Worm (Caenorhabditis elegans) whole organism, L1 larva: ENCODE data around the gene F35D2.1.

ENCODE experiments used
- C34B4.2 ChIP-seq: sonication (generic microtip); optimal IDR thresholded peaks from 2 replicates; lab custom pipeline; 2017; ENCODE audit warnings: mild to moderate bottlenecking, missing genetic modification characterization, missing compliant biosample characterization
- Y116A8C.19 ChIP-seq: sonication (generic microtip); optimal IDR thresholded peaks from 2 replicates; lab custom pipeline; 2016; ENCODE audit warnings: missing compliant biosample characterization, missing genetic modification characterization, borderline replicate concordance
- aha-1 ChIP-seq: fragments of 150-350 bp; optimal IDR thresholded peaks from 2 replicates; lab custom pipeline; 2014; ENCODE audit warnings: missing biosample characterization, missing genetic modification characterization
- blmp-1 ChIP-seq: fragments of 150-350 bp; optimal IDR thresholded peaks from 2 replicates; lab custom pipeline; 2014; ENCODE audit warnings: missing biosample characterization, missing genetic modification characterization
- ceh-8 ChIP-seq: fragments of 200-800 bp; sonication (Bioruptor generic); optimal IDR thresholded peaks from 2 replicates; lab custom pipeline; 2018; ENCODE audit warnings: mild to moderate bottlenecking, missing genetic modification characterization, moderate library complexity, missing compliant biosample characterization
- ceh-88 ChIP-seq: fragments of 200-800 bp; sonication (Bioruptor generic); IDR thresholded peaks from 2 replicates; pipeline ENCODE4 v1.3.6; 2022; ENCODE audit warnings: missing genetic modification characterization, missing compliant biosample characterization
- ceh-90 ChIP-seq: sonication (generic microtip); optimal IDR thresholded peaks from 2 replicates; lab custom pipeline; 2016; ENCODE audit warnings: missing genetic modification characterization, missing compliant biosample characterization
- dpl-1 ChIP-seq, 3 experiments: fragments of 150-350 bp in 2 of 3; sonication (generic microtip) in 1 of 3; optimal IDR thresholded peaks; 2 replicates each; lab custom pipeline; 2014 to 2017; ENCODE audit warnings: missing biosample characterization in 3 of 3, missing genetic modification characterization in 3 of 3, missing genetic modification reagents in 3 of 3
- efl-1 ChIP-seq, 4 experiments: fragments of 150-350 bp; optimal IDR thresholded peaks in 3 of 4; peaks in 1 of 4; 1 replicate in 1 of 4; 2 replicates in 3 of 4; lab custom pipeline; 2014; ENCODE audit warnings: missing biosample characterization in 2 of 4, missing genetic modification characterization in 2 of 4, missing genetic modification reagents in 2 of 4
- egl-27 ChIP-seq, 2 experiments: fragments of 150-350 bp in 1 of 2; sonication (generic microtip); optimal IDR thresholded peaks; 3 replicates each; lab custom pipeline; 2017 to 2018; ENCODE audit warnings: missing biosample characterization in 2 of 2, missing genetic modification characterization in 2 of 2, missing genetic modification reagents in 2 of 2
- ets-5 ChIP-seq: fragments of 200-800 bp; sonication (Bioruptor generic); IDR thresholded peaks from 2 replicates; pipeline ENCODE4 v1.3.6; 2022; ENCODE audit warnings: missing genetic modification characterization, missing compliant biosample characterization
- fkh-10 ChIP-seq: sonication (generic microtip); optimal IDR thresholded peaks from 2 replicates; lab custom pipeline; 2017; ENCODE audit warnings: missing biosample characterization, missing genetic modification reagents, missing genetic modification characterization
- fkh-8 ChIP-seq: sonication (generic microtip); optimal IDR thresholded peaks from 2 replicates; lab custom pipeline; 2016; ENCODE audit warnings: mild to moderate bottlenecking, missing genetic modification characterization, missing compliant biosample characterization
- fos-1 ChIP-seq: fragments of 150-350 bp; optimal IDR thresholded peaks from 2 replicates; lab custom pipeline; 2014; ENCODE audit warnings: missing biosample characterization, missing genetic modification characterization
- jun-1 ChIP-seq: fragments of 150-350 bp; optimal IDR thresholded peaks from 2 replicates; lab custom pipeline; 2014; ENCODE audit warnings: missing biosample characterization, missing genetic modification reagents, missing genetic modification characterization
- lin-14 ChIP-seq: fragments of 200-800 bp; sonication (Bioruptor generic); optimal IDR thresholded peaks from 2 replicates; lab custom pipeline; 2018; ENCODE audit warnings: mild to moderate bottlenecking, missing genetic modification characterization, moderate library complexity, missing compliant biosample characterization
- lin-35 ChIP-seq, 2 experiments: fragments of 150-350 bp; optimal IDR thresholded peaks; 2 replicates each; lab custom pipeline; 2014; ENCODE audit warnings: missing biosample characterization in 2 of 2, missing genetic modification characterization in 2 of 2, missing genetic modification reagents in 2 of 2
- lir-3 ChIP-seq: sonication (generic microtip); optimal IDR thresholded peaks from 2 replicates; lab custom pipeline; 2016; ENCODE audit warnings: mild to moderate bottlenecking, missing genetic modification characterization, moderate library complexity, missing compliant biosample characterization; ENCODE audit not compliant: poor library complexity
- lsy-2 ChIP-seq, 2 experiments: fragments of 150-350 bp; optimal IDR thresholded peaks; 2 replicates each; lab custom pipeline; 2014; ENCODE audit warnings: missing biosample characterization in 2 of 2, missing genetic modification characterization in 2 of 2
- mdl-1 ChIP-seq, 2 experiments: fragments of 150-350 bp; optimal IDR thresholded peaks; 2 replicates each; lab custom pipeline; 2014 to 2017; ENCODE audit warnings: missing biosample characterization in 2 of 2, missing genetic modification characterization in 2 of 2, inconsistent platforms in 1 of 2
- nhr-11 ChIP-seq: fragments of 150-350 bp; optimal IDR thresholded peaks from 2 replicates; lab custom pipeline; 2014; ENCODE audit warnings: missing biosample characterization, missing genetic modification characterization
- nhr-12 ChIP-seq: sonication (generic microtip); optimal IDR thresholded peaks from 2 replicates; lab custom pipeline; 2017; ENCODE audit warnings: missing biosample characterization, missing genetic modification characterization
- nhr-19 ChIP-seq: fragments of 200-800 bp; sonication (Bioruptor generic); conservative IDR thresholded peaks from 2 replicates; pipeline ENCODE4 v1.3.6; 2022; ENCODE audit warnings: missing genetic modification characterization, missing compliant biosample characterization
- nhr-28 ChIP-seq: fragments of 150-350 bp; optimal IDR thresholded peaks from 2 replicates; lab custom pipeline; 2014; ENCODE audit warnings: missing biosample characterization, missing genetic modification characterization
- nhr-47 ChIP-seq: sonication (generic microtip); optimal IDR thresholded peaks from 2 replicates; lab custom pipeline; 2016; ENCODE audit warnings: mild to moderate bottlenecking, missing genetic modification characterization, moderate library complexity, missing compliant biosample characterization
- pax-3 ChIP-seq: fragments of 200-800 bp; sonication (Bioruptor generic); optimal IDR thresholded peaks from 2 replicates; lab custom pipeline; 2018; ENCODE audit warnings: mild to moderate bottlenecking, missing genetic modification characterization, moderate library complexity, missing compliant biosample characterization
- snpc-4 ChIP-seq: fragments of 150-350 bp; optimal IDR thresholded peaks from 2 replicates; lab custom pipeline; 2014; ENCODE audit warnings: missing biosample characterization, missing genetic modification characterization
- snu-23 ChIP-seq: sonication (generic microtip); optimal IDR thresholded peaks from 2 replicates; lab custom pipeline; 2016; ENCODE audit warnings: missing genetic modification characterization, missing compliant biosample characterization
- tlp-1 ChIP-seq: fragments of 150-350 bp; optimal IDR thresholded peaks from 2 replicates; lab custom pipeline; 2014; ENCODE audit warnings: missing biosample characterization, missing genetic modification characterization
- unc-62 ChIP-seq: fragments of 150-350 bp; optimal IDR thresholded peaks from 2 replicates; lab custom pipeline; 2014; ENCODE audit warnings: missing biosample characterization, missing genetic modification reagents, missing genetic modification characterization
- unc-86 ChIP-seq: sonication (generic microtip); optimal IDR thresholded peaks from 2 replicates; lab custom pipeline; 2016; ENCODE audit warnings: missing genetic modification characterization, missing compliant biosample characterization
- zip-4 ChIP-seq: fragments of 200-800 bp; sonication (Bioruptor generic); optimal IDR thresholded peaks from 2 replicates; lab custom pipeline; 2018; ENCODE audit warnings: mild to moderate bottlenecking, missing genetic modification characterization, moderate library complexity, missing compliant biosample characterization

F35D2.1 gene

ce11 chrII:7555454-7555853 lies 20.3 kb upstream of the F35D2.1 start, which contains the start of gene ZK1290.14:
Gene ZK1290.14 (minus strand): TSS chrII:7555592.
- TF ChIP-seq ceh-8 (GFP tag; lab: Kevin White, UChicago) (no peak), lin-14 (GFP tag; lab: Kevin White, UChicago) (peak; percentile 0)

ce11 chrII:7557981-7558380 lies 17.7 kb upstream of the F35D2.1 start:
- TF ChIP-seq nhr-11 (tag; lab: Kevin White, UChicago) (no peak), lin-14 (GFP tag; lab: Kevin White, UChicago) (peak; percentile 10)

ce11 chrII:7558864-7559263 lies 16.9 kb upstream of the F35D2.1 start:
- TF ChIP-seq lin-14 (GFP tag; lab: Kevin White, UChicago) (peak; percentile 43), nhr-47 (tag; lab: Kevin White, UChicago) (no peak), fkh-10 (GFP tag; lab: Kevin White, UChicago) (peak; percentile 88)
- TF ChIP-seq, all 84 proteins: peak for 2

DNA sequence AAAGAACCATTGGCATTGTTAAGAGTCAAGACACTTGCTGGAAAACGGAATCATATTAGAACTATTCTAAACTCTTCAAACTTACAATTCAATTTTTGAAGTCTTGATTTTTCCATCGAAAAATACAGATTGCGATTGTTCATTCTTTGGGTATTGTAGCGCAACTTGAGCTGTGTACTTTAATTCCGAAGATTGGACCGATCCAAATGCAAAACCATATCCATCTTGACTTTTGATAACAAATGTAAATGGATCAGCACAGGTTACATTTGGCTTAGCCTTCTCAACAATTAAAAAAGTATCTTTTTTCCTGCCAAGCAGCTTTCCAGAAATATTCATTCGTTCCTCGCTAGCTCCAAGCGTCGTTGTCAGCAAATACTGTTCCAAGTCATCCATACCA lies 14.9 kb upstream of the F35D2.1 start:
- TF ChIP-seq snpc-4 (no peak), C34B4.2 (tag; lab: Kevin White, UChicago) (no peak), unc-62 (GFP tag; lab: Kevin White, UChicago) (no peak), snu-23 (GFP tag; lab: Kevin White, UChicago) (no peak), ceh-90 (tag; lab: Kevin White, UChicago) (no peak), zip-4 (GFP tag; lab: Kevin White, UChicago) (no peak), jun-1 (tag; lab: Kevin White, UChicago) (no peak), unc-86 (no peak), tlp-1 (no peak), ceh-88 (no peak), nhr-12 (tag; lab: Kevin White, UChicago) (no peak)

DNA sequence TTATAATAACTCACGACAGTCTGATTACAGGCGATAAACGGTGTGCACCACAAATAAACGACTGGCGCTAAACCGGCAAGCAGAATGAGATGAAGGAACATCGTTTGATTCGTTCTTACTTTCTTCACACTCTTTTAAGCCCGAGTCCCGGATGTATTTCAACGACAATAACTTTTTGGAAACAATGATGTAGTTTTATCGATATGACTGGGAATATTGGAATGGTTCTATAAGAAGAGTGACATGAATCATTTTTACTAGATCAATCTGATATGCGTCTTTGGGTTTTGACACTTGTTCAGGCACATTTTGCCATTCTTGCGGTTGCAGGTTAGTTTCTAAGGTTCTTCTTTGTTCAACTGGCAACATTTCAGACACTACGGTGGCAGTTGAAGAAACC lies 14.2 kb upstream of the F35D2.1 start, which contains the start of the genes ZK1290.11 and ZK1290.1:
Gene ZK1290.11, minus strand, starts transcription at position 101 of the 400 bp plus-strand sequence.
Gene ZK1290.1, plus strand, starts transcription at position 271 of the 400 bp plus-strand sequence.
- TF ChIP-seq pax-3 (tag; lab: Kevin White, UChicago), result no peak
- TF ChIP-seq fkh-10 (GFP tag; lab: Kevin White, UChicago), result no peak
- TF ChIP-seq fkh-8 (tag; lab: Kevin White, UChicago), result no peak
- TF ChIP-seq lir-3 (tag; lab: Kevin White, UChicago), result no peak
- no peak for TF ChIP-seq egl-27 (tag; optimal IDR thresholded peaks at IDR 0.05; lab: Kevin White, UChicago)
- no peak for TF ChIP-seq ceh-8 (GFP tag; lab: Kevin White, UChicago)
- no peak for TF ChIP-seq nhr-28 (tag; lab: Kevin White, UChicago)
- no peak for TF ChIP-seq efl-1 (optimal IDR thresholded peaks at IDR 0.05; lab: Kevin White, UChicago)
- TF ChIP-seq efl-1 (GFP tag; optimal IDR thresholded peaks at IDR 0.05 in 1 of 2; lab: Kevin White, UChicago), result no peak
- TF ChIP-seq dpl-1 (GFP tag; optimal IDR thresholded peaks at IDR 0.05; lab: Kevin White, UChicago), result no peak
- no peak for TF ChIP-seq ets-5 (GFP tag; lab: Robert Waterston, UW)
- no peak for TF ChIP-seq aha-1 (tag; lab: Kevin White, UChicago)
- TF ChIP-seq fos-1, result no peak
- TF ChIP-seq mdl-1 (tag; optimal IDR thresholded peaks at IDR 0.05; lab: Kevin White, UChicago), result no peak
- no peak for TF ChIP-seq Y116A8C.19 (tag; lab: Kevin White, UChicago)
- TF ChIP-seq lsy-2 (tag; optimal IDR thresholded peaks at IDR 0.05; lab: Kevin White, UChicago), result no peak
- no peak for TF ChIP-seq nhr-19

ce11 chrII:7562616-7563015 lies 13.1 kb upstream of the F35D2.1 start:
- TF ChIP-seq lin-35 (GFP tag; optimal IDR thresholded peaks at IDR 0.05; lab: Kevin White, UChicago) (no peak), blmp-1 (tag; lab: Kevin White, UChicago) (peak; percentile 56), ceh-8 (GFP tag; lab: Kevin White, UChicago) (no peak)
